Worm (Caenorhabditis elegans) whole organism, L3 larva: Measurements from ENCODE around the gene srm-4.

Source experiments
- elt-1 ChIP-seq: fragments of 150-350 bp; optimal IDR thresholded peaks from 2 replicates; lab custom pipeline; 2014; ENCODE audit warnings: missing biosample characterization, missing genetic modification characterization
- pqm-1 ChIP-seq: fragments of 150-350 bp; optimal IDR thresholded peaks from 2 replicates; lab custom pipeline; 2017; ENCODE audit warnings: missing biosample characterization, missing genetic modification characterization, inconsistent platforms
- unc-62 ChIP-seq: fragments of 150-350 bp; sonication (generic microtip); optimal IDR thresholded peaks from 4 replicates; lab custom pipeline; 2014; ENCODE audit warnings: missing biosample characterization, missing genetic modification reagents, missing genetic modification characterization

DNA sequence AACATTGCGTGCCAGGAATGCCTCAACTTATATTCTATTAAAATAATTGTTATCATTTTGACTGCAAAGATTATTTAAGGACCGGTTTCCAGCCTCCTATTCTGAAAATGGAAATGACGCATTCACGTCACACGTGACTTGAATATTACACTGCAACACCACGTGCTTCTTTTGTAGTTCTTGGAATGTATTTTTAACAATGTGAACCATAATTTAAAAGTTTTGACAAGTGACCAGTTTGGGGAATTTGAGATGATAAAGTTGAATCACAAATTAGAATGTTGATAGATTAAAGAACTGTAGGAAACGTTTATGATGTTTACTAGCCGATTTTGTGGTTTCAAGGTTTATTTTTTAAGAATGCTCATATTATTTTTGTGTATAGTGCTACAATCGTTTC lies 8.5 kb downstream of the srm-4 start, which contains the start of gene F47B8.10:
- TF ChIP-seq elt-1 (tag; lab: Kevin White, UChicago) (no peak), pqm-1 (tag; lab: Kevin White, UChicago) (no peak), unc-62 (GFP tag; lab: Kevin White, UChicago) (no peak)
